Fruit fly (Drosophila melanogaster): ENCODE measurements around the gene CG10979.
A peak's percentile ranks its signal among the peaks of the same experiment; 100 is the strongest.

CG10979 gene

dm6 chr3R:5778731-5779593, 15.5 kb upstream of the CG10979 start, which contains the start of gene jagn (continued):
- TF ChIP-seq CG12659 (GFP tag; optimal IDR thresholded peaks at IDR 0.05) (peak; percentile 94), Opbp (GFP tag; IDR thresholded peaks at IDR 0.05; ENCODE audit: partially characterized antibody) (peak; percentile 100), CG16779 (GFP tag; IDR thresholded peaks at IDR 0.05) (0 out of 2 replicates have a peak, but pooled peaks have one; percentile 27), CG6272 (GFP tag; IDR thresholded peaks at IDR 0.05) (peak; percentile 79), CG17912 (GFP tag; optimal IDR thresholded peaks at IDR 0.05) (peak; percentile 54), CG10565 (GFP tag; optimal IDR thresholded peaks at IDR 0.05) (no peak), BtbVII (GFP tag; optimal IDR thresholded peaks at IDR 0.05) (no peak), pnt (GFP tag; optimal IDR thresholded peaks at IDR 0.05) (no peak), CG8290 (GFP tag; optimal IDR thresholded peaks at IDR 0.05) (peak; percentile 53), CG8290 (tag; optimal IDR thresholded peaks at IDR 0.05) (peak in 1 of 2 experiments; percentile 75), CG16813 (GFP tag; IDR thresholded peaks at IDR 0.05; ENCODE audit: partially characterized antibody) (peak; percentile 100), Camta (GFP tag; optimal IDR thresholded peaks at IDR 0.05) (peak; percentile 52), CG4282 (GFP tag; optimal IDR thresholded peaks at IDR 0.05) (peak; percentile 12), CG13775 (GFP tag; optimal IDR thresholded peaks at IDR 0.05) (peak; percentile 68), emc (GFP tag; optimal IDR thresholded peaks at IDR 0.05) (peak; percentile 24), CG7963 (GFP tag; IDR thresholded peaks at IDR 0.05; ENCODE audit: partially characterized antibody) (peak; percentile 100), CG11247 (GFP tag; IDR thresholded peaks at IDR 0.05) (peak; percentile 64), Vsx1 (GFP tag; optimal IDR thresholded peaks at IDR 0.05) (peak; percentile 17), sr (GFP tag; IDR thresholded peaks at IDR 0.05) (no peak), CG10321 (GFP tag; IDR thresholded peaks at IDR 0.05) (peak; percentile 40; the same call in 1 of the 2 replicates), Xrp1 (GFP tag; IDR thresholded peaks at IDR 0.05) (peak; percentile 38; the same call in 1 of the 2 replicates), CG32532 (GFP tag; IDR thresholded peaks at IDR 0.05) (peak; percentile 75), CG17359 (tag; optimal IDR thresholded peaks at IDR 0.05) (peak; percentile 31), Ptx1 (GFP tag; IDR thresholded peaks at IDR 0.05) (peak; percentile 63), bsh (GFP tag; optimal IDR thresholded peaks at IDR 0.05) (peak in 1 of 2 experiments; percentile 37), pita (GFP tag; optimal IDR thresholded peaks at IDR 0.05) (peak; percentile 95), HLH4C (GFP tag; IDR thresholded peaks at IDR 0.05; ENCODE audit: partially characterized antibody) (peak; percentile 99), gfzf (GFP tag; optimal IDR thresholded peaks at IDR 0.05) (peak; percentile 32), Blimp-1 (GFP tag; optimal IDR thresholded peaks at IDR 0.05) (peak; percentile 61), CG11723 (GFP tag; optimal IDR thresholded peaks at IDR 0.05) (peak; percentile 54), CG9817 (tag; optimal IDR thresholded peaks at IDR 0.05) (peak; percentile 47), CG2199 (GFP tag; IDR thresholded peaks at IDR 0.05) (peak; percentile 91), Dip3 (GFP tag; optimal IDR thresholded peaks at IDR 0.05) (peak; percentile 75), disco-r (GFP tag; optimal IDR thresholded peaks at IDR 0.05) (no peak), sob (GFP tag; IDR thresholded peaks at IDR 0.05) (peak; percentile 72; the same call in 1 of the 2 replicates), nau (GFP tag; optimal IDR thresholded peaks at IDR 0.05) (no peak), CTCF (GFP tag; optimal IDR thresholded peaks at IDR 0.05) (peak; percentile 82), unc-4 (GFP tag; IDR thresholded peaks at IDR 0.05; ENCODE audit: partially characterized antibody) (peak; percentile 98), CG7372 (GFP tag; IDR thresholded peaks at IDR 0.05) (peak; percentile 37; the same call in 1 of the 2 replicates), sens-2 (GFP tag; IDR thresholded peaks at IDR 0.05) (no peak), eyg (GFP tag; optimal IDR thresholded peaks at IDR 0.05) (no peak), mirr (GFP tag; optimal IDR thresholded peaks at IDR 0.05) (no peak), Mrtf (GFP tag; IDR thresholded peaks at IDR 0.05) (peak; percentile 68; the same call in 2 of the 3 replicates), az2 (GFP tag; optimal IDR thresholded peaks at IDR 0.05) (peak; percentile 51), CG30431 (GFP tag; optimal IDR thresholded peaks at IDR 0.05) (no peak), Mad (GFP tag; optimal IDR thresholded peaks at IDR 0.05) (peak; percentile 41), stwl (tag; optimal IDR thresholded peaks at IDR 0.05) (peak; percentile 54), al (GFP tag; IDR thresholded peaks at IDR 0.05) (peak; percentile 61), sqz (GFP tag; optimal IDR thresholded peaks at IDR 0.05) (no peak)
